Worm (Caenorhabditis elegans): ENCODE data around the gene fbxa-190.

DNA sequence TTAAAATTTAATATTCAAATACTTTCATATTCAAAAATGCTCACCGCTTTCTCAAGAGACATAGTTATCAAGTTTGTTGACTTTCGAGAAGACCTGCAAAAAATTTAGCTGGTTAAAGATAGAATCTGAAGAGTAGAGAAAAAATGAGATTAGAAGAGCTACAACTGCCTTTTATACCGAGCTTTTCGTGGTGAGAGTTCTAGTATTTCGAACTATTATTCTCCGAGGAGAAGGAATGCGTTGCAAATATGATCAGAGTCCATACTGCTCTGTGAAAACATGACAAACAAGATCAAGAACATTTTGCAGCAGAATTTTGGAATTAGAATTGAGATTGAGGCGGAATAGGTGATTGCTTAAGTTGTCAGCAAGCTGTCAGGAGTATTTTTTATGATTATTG is 11.2 kb upstream of the fbxa-190 start, which contains the start of gene F56C3.4:
- TF ChIP-seq elt-2 (tag; optimal IDR thresholded peaks at IDR 0.05) (no peak), nhr-19 (GFP tag; conservative IDR thresholded peaks at IDR 0.05) (no peak), fos-1 (tag; optimal IDR thresholded peaks at IDR 0.05) (no peak)

Data from whole organism, L1 larva.